Worm (Caenorhabditis elegans) whole organism, L2 larva: ENCODE measurements around the gene act-3.

ENCODE experiments used
- C34F6.9 ChIP-seq: fragments of 150-350 bp; optimal IDR thresholded peaks from 2 replicates; lab custom pipeline; 2014; ENCODE audit warnings: missing biosample characterization, missing genetic modification characterization
- F13H6.1 ChIP-seq: sonication (generic microtip); optimal IDR thresholded peaks from 2 replicates; lab custom pipeline; 2016; ENCODE audit warnings: missing genetic modification characterization, missing compliant biosample characterization
- R02D3.7 ChIP-seq: fragments of 150-350 bp; optimal IDR thresholded peaks from 2 replicates; lab custom pipeline; 2014; ENCODE audit warnings: missing biosample characterization, missing genetic modification characterization
- Y55F3AM.14 ChIP-seq: fragments of 200-800 bp; sonication (Bioruptor generic); optimal IDR thresholded peaks from 2 replicates; lab custom pipeline; 2018; ENCODE audit warnings: mild to moderate bottlenecking, missing genetic modification characterization, missing compliant biosample characterization
- ZK546.5 ChIP-seq: sonication (generic microtip); optimal IDR thresholded peaks from 2 replicates; lab custom pipeline; 2017; ENCODE audit warnings: missing biosample characterization, missing genetic modification characterization
- aly-2 ChIP-seq: fragments of 150-350 bp; optimal IDR thresholded peaks from 2 replicates; lab custom pipeline; 2014; ENCODE audit warnings: missing biosample characterization, missing genetic modification characterization
- ama-1 ChIP-seq: fragments of 150-350 bp; optimal IDR thresholded peaks from 2 replicates; lab custom pipeline; 2018; ENCODE audit warnings: inconsistent platforms
- blmp-1 ChIP-seq: sonication (generic microtip); optimal IDR thresholded peaks from 2 replicates; lab custom pipeline; 2017; ENCODE audit warnings: missing genetic modification characterization, mild to moderate bottlenecking, missing compliant biosample characterization, antibody characterized with exemption, moderate library complexity; ENCODE audit not compliant: insufficient read depth
- ceh-16 ChIP-seq: fragments of 150-350 bp; optimal IDR thresholded peaks from 2 replicates; lab custom pipeline; 2014; ENCODE audit warnings: missing biosample characterization, missing genetic modification characterization
- crh-2 ChIP-seq: sonication (generic microtip); optimal IDR thresholded peaks from 2 replicates; lab custom pipeline; 2017; ENCODE audit warnings: missing biosample characterization, missing genetic modification characterization
- elt-3 ChIP-seq: sonication (generic microtip); optimal IDR thresholded peaks from 2 replicates; lab custom pipeline; 2017; ENCODE audit warnings: missing biosample characterization, missing genetic modification characterization
- fos-1 ChIP-seq: fragments of 150-350 bp; optimal IDR thresholded peaks from 2 replicates; lab custom pipeline; 2014; ENCODE audit warnings: missing biosample characterization, missing genetic modification characterization
- gmeb-1 ChIP-seq: fragments of 150-350 bp; optimal IDR thresholded peaks from 2 replicates; lab custom pipeline; 2014; ENCODE audit warnings: missing biosample characterization, missing genetic modification characterization
- lin-11 ChIP-seq: fragments of 150-350 bp; sonication (generic microtip); optimal IDR thresholded peaks from 2 replicates; lab custom pipeline; 2014; ENCODE audit warnings: missing biosample characterization, missing genetic modification characterization, inconsistent platforms, mixed read lengths
- lin-13 ChIP-seq: fragments of 150-350 bp; optimal IDR thresholded peaks from 2 replicates; lab custom pipeline; 2014; ENCODE audit warnings: missing biosample characterization, missing genetic modification reagents, missing genetic modification characterization
- lin-39 ChIP-seq: fragments of 150-350 bp; optimal IDR thresholded peaks from 2 replicates; lab custom pipeline; 2014; ENCODE audit warnings: missing biosample characterization, missing genetic modification reagents, missing genetic modification characterization
- lsy-2 ChIP-seq, 2 experiments: fragments of 150-350 bp in 1 of 2; sonication (generic microtip) in 1 of 2; optimal IDR thresholded peaks; 2 replicates each; lab custom pipeline; 2014 to 2017; ENCODE audit warnings: missing biosample characterization in 2 of 2, missing genetic modification characterization in 2 of 2
- mab-5 ChIP-seq: fragments of 150-350 bp; optimal IDR thresholded peaks from 2 replicates; lab custom pipeline; 2014; ENCODE audit warnings: missing biosample characterization, missing genetic modification characterization
- mdl-1 ChIP-seq, 2 experiments: fragments of 150-350 bp in 1 of 2; sonication (generic microtip) in 1 of 2; optimal IDR thresholded peaks; 2 replicates each; lab custom pipeline; 2017; ENCODE audit warnings: missing biosample characterization in 2 of 2, missing genetic modification characterization in 2 of 2
- nhr-11 ChIP-seq: fragments of 150-350 bp; optimal IDR thresholded peaks from 2 replicates; lab custom pipeline; 2014; ENCODE audit warnings: missing biosample characterization, missing genetic modification characterization
- nhr-12 ChIP-seq: fragments of 150-350 bp; optimal IDR thresholded peaks from 2 replicates; lab custom pipeline; 2014; ENCODE audit warnings: missing biosample characterization, missing genetic modification characterization
- nhr-129 ChIP-seq: fragments of 150-350 bp; optimal IDR thresholded peaks from 2 replicates; lab custom pipeline; 2014; ENCODE audit warnings: missing biosample characterization, missing genetic modification characterization
- nhr-6 ChIP-seq: fragments of 150-350 bp; optimal IDR thresholded peaks from 2 replicates; lab custom pipeline; 2014; ENCODE audit warnings: missing biosample characterization, missing genetic modification characterization
- nhr-77 ChIP-seq: fragments of 150-350 bp; optimal IDR thresholded peaks from 2 replicates; lab custom pipeline; 2014; ENCODE audit warnings: missing biosample characterization, missing genetic modification characterization
- peb-1 ChIP-seq: fragments of 150-350 bp; optimal IDR thresholded peaks from 2 replicates; lab custom pipeline; 2014; ENCODE audit warnings: missing biosample characterization, missing genetic modification characterization
- sem-4 ChIP-seq: fragments of 150-350 bp; optimal IDR thresholded peaks from 2 replicates; lab custom pipeline; 2014; ENCODE audit warnings: missing biosample characterization, missing genetic modification reagents, missing genetic modification characterization
- sma-3 ChIP-seq: sonication (generic microtip); optimal IDR thresholded peaks from 2 replicates; lab custom pipeline; 2016; ENCODE audit warnings: missing genetic modification reagents, missing genetic modification characterization, missing compliant biosample characterization
- sma-9 ChIP-seq, 2 experiments: fragments of 150-350 bp in 1 of 2; sonication (generic microtip) in 1 of 2; optimal IDR thresholded peaks; 2 replicates each; lab custom pipeline; 2014 to 2016; ENCODE audit warnings: missing genetic modification characterization in 2 of 2, mild to moderate bottlenecking in 1 of 2, missing biosample characterization in 1 of 2, missing compliant biosample characterization in 1 of 2, missing genetic modification reagents in 1 of 2, moderate library complexity in 1 of 2
- unc-39 ChIP-seq: fragments of 150-350 bp; optimal IDR thresholded peaks from 2 replicates; lab custom pipeline; 2014; ENCODE audit warnings: missing biosample characterization, missing genetic modification characterization
- unc-55 ChIP-seq: fragments of 150-350 bp; sonication (generic microtip); optimal IDR thresholded peaks from 3 replicates; lab custom pipeline; 2014; ENCODE audit warnings: missing biosample characterization, missing genetic modification reagents, missing genetic modification characterization
- zag-1 ChIP-seq: fragments of 150-350 bp; optimal IDR thresholded peaks from 2 replicates; lab custom pipeline; 2014; ENCODE audit warnings: missing biosample characterization, missing genetic modification characterization
- ztf-1 ChIP-seq: fragments of 200-800 bp; sonication (Bioruptor generic); conservative IDR thresholded peaks from 2 replicates; pipeline ENCODE4 v1.3.6; 2022; ENCODE audit warnings: missing genetic modification characterization, missing compliant biosample characterization
- ztf-4 ChIP-seq: fragments of 150-350 bp; optimal IDR thresholded peaks from 2 replicates; lab custom pipeline; 2014; ENCODE audit warnings: missing biosample characterization, missing genetic modification characterization

The act-3 gene

DNA sequence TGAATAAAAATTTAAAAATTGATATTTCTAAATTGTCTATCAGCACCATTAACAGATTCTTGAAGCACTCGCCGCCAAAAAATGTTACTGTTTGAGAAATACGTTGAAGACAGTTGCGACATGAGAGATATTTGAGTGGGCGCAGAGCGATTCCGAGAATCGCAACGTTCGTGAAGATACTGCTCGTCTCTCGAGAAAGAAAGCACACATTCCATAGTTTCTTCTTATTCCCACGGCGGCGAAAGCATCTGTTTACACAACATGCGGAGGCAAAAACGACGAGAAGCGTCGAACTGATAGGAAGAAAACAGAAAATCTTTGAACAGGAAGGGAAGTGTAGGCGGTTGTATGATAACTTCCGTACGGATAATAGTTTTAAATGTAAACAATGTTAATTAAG is 8.2 kb upstream of the act-3 start:
- no peak for TF ChIP-seq Y55F3AM.14 (GFP tag; lab: Kevin White, UChicago)
- no peak for TF ChIP-seq mab-5
- TF ChIP-seq sem-4 (tag; lab: Kevin White, UChicago), result peak; percentile 33
- peak; percentile 14 for TF ChIP-seq C34F6.9 (tag; lab: Kevin White, UChicago)
- peak; percentile 68 for TF ChIP-seq nhr-6 (tag; lab: Kevin White, UChicago)
- TF ChIP-seq ama-1 (lab: Kevin White, UChicago), result peak; percentile 38
- TF ChIP-seq ztf-4 (tag; lab: Kevin White, UChicago), result peak; percentile 79
- TF ChIP-seq sma-9 (GFP tag; optimal IDR thresholded peaks at IDR 0.05; lab: Kevin White, UChicago), result peak; percentile 81
- no peak for TF ChIP-seq sma-9 (tag; optimal IDR thresholded peaks at IDR 0.05; lab: Kevin White, UChicago)
- TF ChIP-seq crh-2 (tag; lab: Kevin White, UChicago), result peak; percentile 14
- no peak for TF ChIP-seq ztf-1 (GFP tag; lab: Robert Waterston, UW)
- TF ChIP-seq nhr-129 (tag; lab: Kevin White, UChicago), result peak; percentile 78
- no peak for TF ChIP-seq aly-2
- TF ChIP-seq lsy-2 (tag; optimal IDR thresholded peaks at IDR 0.05; lab: Kevin White, UChicago), result peak; percentile 14 to 48
- peak; percentile 86 for TF ChIP-seq F13H6.1 (tag; lab: Kevin White, UChicago)
- TF ChIP-seq lin-13 (GFP tag; lab: Kevin White, UChicago), result peak; percentile 21
- no peak for TF ChIP-seq elt-3
- peak; percentile 73 for TF ChIP-seq sma-3 (GFP tag; lab: Kevin White, UChicago)

DNA sequence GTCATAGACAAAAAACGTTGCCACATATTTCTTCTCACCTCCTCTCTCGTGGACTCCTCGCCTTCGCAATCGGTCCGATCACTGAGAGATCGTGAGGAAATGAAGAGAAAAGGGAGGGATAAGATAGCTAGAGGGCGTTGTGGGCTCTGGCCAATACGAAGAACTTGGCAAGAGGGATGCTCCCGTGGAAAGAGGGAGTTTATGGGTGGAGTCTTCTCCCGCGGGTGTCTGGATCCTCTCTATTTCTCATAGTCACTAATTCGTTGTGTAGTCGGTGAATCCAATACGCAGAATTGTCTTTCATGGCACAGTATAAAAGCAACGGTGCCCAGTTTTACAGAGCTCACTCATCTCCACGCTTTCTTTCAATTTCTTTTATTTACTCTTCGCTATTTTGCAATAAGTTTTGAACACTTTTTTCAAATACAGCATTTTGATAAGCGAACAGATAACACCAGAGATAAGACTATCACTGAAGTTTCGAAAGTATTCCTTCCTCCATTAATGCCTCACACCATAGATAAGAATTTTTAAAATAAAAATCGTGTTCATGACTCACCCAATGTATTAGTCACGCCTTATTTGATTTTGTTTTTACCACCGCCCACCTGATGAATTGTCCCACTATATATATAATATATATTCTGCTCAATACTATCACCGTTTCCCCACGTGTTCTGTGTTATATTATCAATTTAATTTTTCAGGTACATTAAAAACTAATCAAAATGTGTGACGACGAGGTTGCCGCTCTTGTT is 6.2 kb upstream of the act-3 start, which contains the start of gene act-1:
act-1 (plus strand) TSS at position 708 of the 758 bp plus-strand sequence.
- no peak for TF ChIP-seq mdl-1 (tag; optimal IDR thresholded peaks at IDR 0.05; lab: Kevin White, UChicago)
- TF ChIP-seq nhr-12 (tag; lab: Kevin White, UChicago), result no peak
- TF ChIP-seq ztf-4 (tag; lab: Kevin White, UChicago), result no peak
- peak; percentile 60 for TF ChIP-seq nhr-129 (tag; lab: Kevin White, UChicago)
- TF ChIP-seq lin-39 (tag; lab: Kevin White, UChicago), result no peak
- no peak for TF ChIP-seq R02D3.7 (tag; lab: Kevin White, UChicago)
- TF ChIP-seq elt-3, result no peak
- no peak for TF ChIP-seq peb-1
- no peak for TF ChIP-seq nhr-77 (tag; lab: Kevin White, UChicago)
- peak; percentile 75 for TF ChIP-seq F13H6.1 (tag; lab: Kevin White, UChicago)
- TF ChIP-seq ceh-16 (tag; lab: Kevin White, UChicago), result no peak
- TF ChIP-seq crh-2 (tag; lab: Kevin White, UChicago), result no peak
- TF ChIP-seq unc-55, result no peak
- TF ChIP-seq ZK546.5 (tag; lab: Kevin White, UChicago), result no peak
- no peak for TF ChIP-seq nhr-11 (tag; lab: Kevin White, UChicago)
- TF ChIP-seq C34F6.9 (tag; lab: Kevin White, UChicago), result no peak
- peak; percentile 9 for TF ChIP-seq sem-4 (tag; lab: Kevin White, UChicago)
- TF ChIP-seq lsy-2 (tag; optimal IDR thresholded peaks at IDR 0.05; lab: Kevin White, UChicago), result peak in 1 of 2 experiments; percentile 29
- TF ChIP-seq lin-13 (GFP tag; lab: Kevin White, UChicago), result no peak
- TF ChIP-seq ztf-1 (GFP tag; lab: Robert Waterston, UW), result no peak
- TF ChIP-seq sma-9 (GFP tag; optimal IDR thresholded peaks at IDR 0.05; lab: Kevin White, UChicago), result peak; percentile 60
- TF ChIP-seq sma-9 (tag; optimal IDR thresholded peaks at IDR 0.05; lab: Kevin White, UChicago), result no peak
- no peak for TF ChIP-seq blmp-1
- TF ChIP-seq fos-1 (tag; lab: Kevin White, UChicago), result peak; percentile 96
- TF ChIP-seq Y55F3AM.14 (GFP tag; lab: Kevin White, UChicago), result no peak
- no peak for TF ChIP-seq lin-11
- no peak for TF ChIP-seq zag-1
- no peak for TF ChIP-seq nhr-6 (tag; lab: Kevin White, UChicago)
- TF ChIP-seq, all 48 proteins: peak for 6

DNA sequence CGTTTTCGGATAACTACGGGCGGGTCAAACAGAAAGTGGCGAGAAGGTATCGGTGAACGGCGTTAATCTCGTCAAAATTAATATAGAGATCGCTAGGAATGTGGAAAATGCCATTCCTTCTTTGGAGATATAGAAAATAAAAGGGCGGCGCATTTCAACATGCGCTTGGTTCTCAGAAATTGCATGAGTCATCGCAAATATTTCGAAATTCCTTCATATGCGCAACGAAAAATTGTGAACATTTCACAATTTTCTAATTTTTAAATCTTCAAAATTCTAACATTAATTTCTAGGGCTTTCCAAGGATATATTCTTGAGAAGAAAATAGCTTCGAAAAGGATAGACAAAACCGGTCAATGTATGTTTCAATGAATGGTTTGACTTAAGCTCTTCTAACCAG is 4.6 kb upstream of the act-3 start:
- TF ChIP-seq unc-39 (tag; lab: Kevin White, UChicago), result no peak
- peak; percentile 18 for TF ChIP-seq unc-55
- no peak for TF ChIP-seq gmeb-1 (tag; lab: Kevin White, UChicago)
- TF ChIP-seq, all 48 proteins: peak for 1
